Worm (Caenorhabditis elegans): ENCODE measurements around the gene hpo-9.
A peak's percentile ranks its signal among the peaks of the same experiment; 100 is the strongest.

Gene hpo-9

DNA sequence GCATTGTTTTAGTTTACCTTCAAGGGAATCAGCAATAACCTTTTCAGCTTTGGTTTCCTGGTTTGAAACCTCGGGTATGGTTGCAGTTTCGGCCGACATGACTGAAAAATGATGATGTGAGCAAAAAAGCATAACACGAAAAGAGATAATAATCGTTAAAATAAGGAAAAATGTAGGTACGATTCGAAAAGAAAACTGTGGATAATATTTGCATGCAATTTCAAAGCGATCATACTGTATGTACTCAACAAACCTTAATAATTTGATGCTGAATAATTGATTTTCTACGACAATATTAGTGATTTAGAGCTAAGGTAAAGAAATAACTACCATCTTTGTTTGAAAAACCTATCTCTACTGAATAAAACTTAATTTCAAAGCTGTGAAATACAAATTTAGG lies 40.9 kb downstream of the hpo-9 start, which contains the start of gene attf-2:
attf-2 (minus strand) TSS at position 101 of the 400 bp plus-strand sequence.
- no peak for TF ChIP-seq nhr-25 (tag; optimal IDR thresholded peaks at IDR 0.05)
- TF ChIP-seq snpc-4 (tag; optimal IDR thresholded peaks at IDR 0.05) = no peak
- TF ChIP-seq ztf-4 (tag; optimal IDR thresholded peaks at IDR 0.05) = no peak
- no peak for TF ChIP-seq lsy-2 (tag; optimal IDR thresholded peaks at IDR 0.05)
- TF ChIP-seq aly-2 (tag; optimal IDR thresholded peaks at IDR 0.05) = no peak
- no peak for TF ChIP-seq nhr-129 (tag; optimal IDR thresholded peaks at IDR 0.05)
- TF ChIP-seq nhr-21 (tag; optimal IDR thresholded peaks at IDR 0.05) = no peak
- no peak for TF ChIP-seq R02D3.7 (tag; optimal IDR thresholded peaks at IDR 0.05)
- TF ChIP-seq nhr-10 (tag; optimal IDR thresholded peaks at IDR 0.05) = no peak
- no peak for TF ChIP-seq C34F6.9 (tag; optimal IDR thresholded peaks at IDR 0.05)
- TF ChIP-seq blmp-1 (tag; optimal IDR thresholded peaks at IDR 0.05; ENCODE audit: insufficient read depth) = no peak
- TF ChIP-seq mdl-1 (tag; optimal IDR thresholded peaks at IDR 0.05) = no peak
- TF ChIP-seq egl-27 (tag; optimal IDR thresholded peaks at IDR 0.05) = no peak
- TF ChIP-seq sem-4 (tag; optimal IDR thresholded peaks at IDR 0.05) = no peak
- TF ChIP-seq nhr-237 (tag; optimal IDR thresholded peaks at IDR 0.05) = no peak
- no peak for TF ChIP-seq lin-39 (tag; optimal IDR thresholded peaks at IDR 0.05)

DNA sequence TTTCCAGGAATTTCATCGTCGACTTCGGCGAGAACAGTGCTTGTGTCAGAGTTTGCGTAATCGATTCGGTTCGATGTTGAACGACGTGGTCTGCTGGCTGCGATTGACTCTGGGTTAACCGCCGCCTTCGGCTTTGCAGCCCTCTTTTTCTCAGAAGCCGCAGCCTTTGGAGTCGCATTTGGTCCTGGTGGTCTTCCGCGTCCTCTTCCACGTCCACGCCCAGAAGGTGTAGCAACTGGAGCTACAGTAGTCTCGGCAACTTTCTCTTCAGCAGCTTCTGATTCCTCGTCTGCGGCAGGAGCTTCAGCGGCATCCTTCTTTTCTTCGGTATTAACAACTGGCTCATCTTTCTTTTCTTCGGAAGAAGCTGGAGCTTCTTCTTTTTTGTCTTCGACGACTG lies 42.1 kb downstream of the hpo-9 start:
- TF ChIP-seq Y55F3AM.14 (GFP tag; optimal IDR thresholded peaks at IDR 0.05) = no peak
- TF ChIP-seq lin-39 (tag; optimal IDR thresholded peaks at IDR 0.05) = no peak
- no peak for TF ChIP-seq unc-62 (GFP tag; optimal IDR thresholded peaks at IDR 0.05)
- TF ChIP-seq sma-9 (GFP tag; optimal IDR thresholded peaks at IDR 0.05) = no peak
- TF ChIP-seq sma-9 (tag; optimal IDR thresholded peaks at IDR 0.05) = no peak
- no peak for TF ChIP-seq peb-1 (tag; optimal IDR thresholded peaks at IDR 0.05)
- no peak for TF ChIP-seq mab-5 (tag; optimal IDR thresholded peaks at IDR 0.05)
- no peak for TF ChIP-seq crh-2 (tag; optimal IDR thresholded peaks at IDR 0.05)
- TF ChIP-seq unc-39 (tag; optimal IDR thresholded peaks at IDR 0.05) = no peak
- no peak for TF ChIP-seq nhr-237 (tag; optimal IDR thresholded peaks at IDR 0.05)
- no peak for TF ChIP-seq nhr-12 (tag; optimal IDR thresholded peaks at IDR 0.05)
- no peak for TF ChIP-seq R02D3.7 (tag; optimal IDR thresholded peaks at IDR 0.05)
- TF ChIP-seq ztf-11 (tag; optimal IDR thresholded peaks at IDR 0.05) = no peak
- TF ChIP-seq sem-4 (tag; optimal IDR thresholded peaks at IDR 0.05) = no peak
- no peak for TF ChIP-seq nhr-77 (tag; optimal IDR thresholded peaks at IDR 0.05)
- no peak for TF ChIP-seq aly-2 (tag; optimal IDR thresholded peaks at IDR 0.05)
- no peak for TF ChIP-seq zag-1 (tag; optimal IDR thresholded peaks at IDR 0.05)
- no peak for TF ChIP-seq unc-55 (GFP tag; optimal IDR thresholded peaks at IDR 0.05)
- no peak for TF ChIP-seq nhr-6 (tag; optimal IDR thresholded peaks at IDR 0.05)
- TF ChIP-seq ceh-82 (tag; optimal IDR thresholded peaks at IDR 0.05) = no peak

DNA sequence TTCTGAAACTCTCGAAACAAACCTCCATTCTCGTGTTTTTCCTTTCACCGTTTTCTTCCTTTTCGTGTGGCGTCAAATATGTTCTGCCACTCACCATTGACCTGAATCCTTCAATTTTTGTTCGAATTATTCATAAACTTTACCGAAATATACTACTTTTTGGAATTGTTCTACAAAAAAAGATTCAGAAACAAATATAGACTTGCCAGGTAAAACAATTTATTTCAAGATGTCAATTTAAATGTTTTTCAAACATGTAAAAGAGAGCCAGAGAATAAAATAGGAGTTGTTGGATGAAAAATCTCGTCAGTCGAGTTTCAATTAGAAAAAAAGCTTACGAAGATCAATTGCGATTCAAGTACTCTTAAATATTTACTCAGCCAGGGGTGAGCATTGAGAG lies 43.4 kb downstream of the hpo-9 start, which contains the start of gene F09G2.8:
F09G2.8 (minus strand) TSS at position 101 of the 400 bp plus-strand sequence.
- no peak for TF ChIP-seq fos-1 (tag; optimal IDR thresholded peaks at IDR 0.05)

DNA sequence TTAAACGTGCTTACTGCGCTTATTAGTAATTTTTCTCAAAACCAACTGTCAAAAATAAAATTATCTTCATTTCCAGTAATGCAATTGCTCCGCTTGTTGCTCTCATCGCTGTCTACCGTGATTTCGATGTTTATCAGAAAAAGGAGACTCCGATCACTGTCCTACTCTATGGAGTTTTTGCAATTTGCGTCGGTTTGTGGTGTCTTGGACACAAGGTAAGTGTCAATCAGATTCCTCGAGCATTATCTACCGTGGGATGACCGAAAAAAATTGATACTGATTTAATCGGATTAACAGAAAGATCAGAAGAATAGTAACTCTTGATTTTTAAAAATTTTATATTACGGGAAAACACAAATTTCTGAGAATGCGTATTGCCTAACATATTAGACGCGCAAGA lies 49.6 kb downstream of the hpo-9 start:
- no peak for TF ChIP-seq ceh-82 (tag; optimal IDR thresholded peaks at IDR 0.05)
- TF ChIP-seq zag-1 (tag; optimal IDR thresholded peaks at IDR 0.05) = no peak
- no peak for TF ChIP-seq nhr-21 (tag; optimal IDR thresholded peaks at IDR 0.05)
- no peak for TF ChIP-seq peb-1 (tag; optimal IDR thresholded peaks at IDR 0.05)
- TF ChIP-seq skn-1 (tag; optimal IDR thresholded peaks at IDR 0.05) = no peak
- TF ChIP-seq sem-4 (tag; optimal IDR thresholded peaks at IDR 0.05) = no peak

DNA sequence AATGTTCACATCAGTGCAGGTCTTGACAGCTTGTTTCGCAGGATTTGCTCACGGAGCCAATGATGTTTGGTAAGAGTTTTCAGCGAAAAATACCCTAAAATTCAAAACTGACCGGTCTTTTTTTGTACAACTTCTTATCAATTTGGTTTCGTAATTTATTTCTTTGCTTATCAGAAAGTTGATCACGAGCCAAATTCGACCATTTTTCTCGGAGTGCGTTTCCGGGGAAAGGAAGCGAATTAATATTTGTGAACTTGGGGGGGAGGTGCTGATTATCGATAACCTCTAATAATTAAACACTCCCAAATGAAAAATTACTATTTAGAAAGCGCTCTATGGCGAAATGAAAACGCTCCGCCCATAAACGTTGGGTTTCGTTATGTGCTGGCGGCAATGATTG lies 50.3 kb downstream of the hpo-9 start:
- no peak for TF ChIP-seq crh-2 (tag; optimal IDR thresholded peaks at IDR 0.05)
- TF ChIP-seq fos-1 (tag; optimal IDR thresholded peaks at IDR 0.05) = peak; percentile 81
- TF ChIP-seq sma-9 (GFP tag; optimal IDR thresholded peaks at IDR 0.05) = peak; percentile 10
- no peak for TF ChIP-seq sma-9 (tag; optimal IDR thresholded peaks at IDR 0.05)
- TF ChIP-seq gmeb-1 (tag; optimal IDR thresholded peaks at IDR 0.05) = peak; percentile 43

Data from whole organism, L2 larva.